Worm (Caenorhabditis elegans) whole organism, L1 larva: ENCODE results near the gene sop-2.
A peak's percentile ranks its signal among the peaks of the same experiment; 100 is the strongest.

Experiments
- C04F5.9 ChIP-seq: sonication (generic microtip); optimal IDR thresholded peaks from 2 replicates; lab custom pipeline; 2016; ENCODE audit warnings: missing genetic modification characterization, missing compliant biosample characterization
- Y116A8C.19 ChIP-seq: sonication (generic microtip); optimal IDR thresholded peaks from 2 replicates; lab custom pipeline; 2016; ENCODE audit warnings: missing compliant biosample characterization, missing genetic modification characterization, borderline replicate concordance
- ama-1 ChIP-seq: fragments of 150-350 bp; optimal IDR thresholded peaks from 2 replicates; lab custom pipeline; 2014
- blmp-1 ChIP-seq: fragments of 150-350 bp; optimal IDR thresholded peaks from 2 replicates; lab custom pipeline; 2014; ENCODE audit warnings: missing biosample characterization, missing genetic modification characterization
- ceh-82 ChIP-seq, 3 experiments: fragments of 150-350 bp in 1 of 3; sonication (generic microtip) in 2 of 3; optimal IDR thresholded peaks; 2 replicates each; lab custom pipeline; 2014 to 2017; ENCODE audit warnings: missing biosample characterization in 3 of 3, missing genetic modification characterization in 3 of 3
- ceh-88 ChIP-seq: fragments of 200-800 bp; sonication (Bioruptor generic); IDR thresholded peaks from 2 replicates; pipeline ENCODE4 v1.3.6; 2022; ENCODE audit warnings: missing genetic modification characterization, missing compliant biosample characterization
- ces-1 ChIP-seq: fragments of 150-350 bp; optimal IDR thresholded peaks from 2 replicates; lab custom pipeline; 2014; ENCODE audit warnings: missing biosample characterization, missing genetic modification reagents, missing genetic modification characterization
- dsc-1 ChIP-seq: sonication (generic microtip); optimal IDR thresholded peaks from 2 replicates; lab custom pipeline; 2016; ENCODE audit warnings: mild to moderate bottlenecking, missing genetic modification characterization, missing compliant biosample characterization
- efl-1 ChIP-seq, 4 experiments: fragments of 150-350 bp; optimal IDR thresholded peaks in 3 of 4; peaks in 1 of 4; 1 replicate in 1 of 4; 2 replicates in 3 of 4; lab custom pipeline; 2014; ENCODE audit warnings: missing biosample characterization in 2 of 4, missing genetic modification characterization in 2 of 4, missing genetic modification reagents in 2 of 4
- efl-3 ChIP-seq: fragments of 200-800 bp; sonication (Bioruptor generic); optimal IDR thresholded peaks from 2 replicates; lab custom pipeline; 2018; ENCODE audit warnings: mild to moderate bottlenecking, missing genetic modification characterization, missing compliant biosample characterization
- egl-13 ChIP-seq: sonication (generic microtip); optimal IDR thresholded peaks from 2 replicates; lab custom pipeline; 2016; ENCODE audit warnings: missing genotype, missing genetic modification reagents, missing genetic modification characterization, missing compliant biosample characterization
- elt-3 ChIP-seq, 6 experiments: fragments of 150-350 bp in 1 of 6; sonication (generic microtip); optimal IDR thresholded peaks; 2 replicates each; lab custom pipeline; 2017 to 2018; ENCODE audit warnings: missing biosample characterization in 6 of 6, missing genetic modification characterization in 6 of 6, inconsistent platforms in 1 of 6
- ets-5 ChIP-seq: fragments of 200-800 bp; sonication (Bioruptor generic); IDR thresholded peaks from 2 replicates; pipeline ENCODE4 v1.3.6; 2022; ENCODE audit warnings: missing genetic modification characterization, missing compliant biosample characterization
- fkh-4 ChIP-seq: sonication (generic microtip); optimal IDR thresholded peaks from 2 replicates; lab custom pipeline; 2016; ENCODE audit warnings: missing compliant biosample characterization, missing genetic modification characterization, borderline replicate concordance
- hpl-2 ChIP-seq: fragments of 150-350 bp; optimal IDR thresholded peaks from 2 replicates; lab custom pipeline; 2014; ENCODE audit warnings: missing biosample characterization, missing genetic modification reagents, missing genetic modification characterization
- isw-1 ChIP-seq: fragments of 200-800 bp; sonication (Bioruptor generic); IDR thresholded peaks from 2 replicates; pipeline ENCODE4 v1.3.6; 2022; ENCODE audit warnings: missing genetic modification characterization, missing compliant biosample characterization
- lin-14 ChIP-seq: fragments of 200-800 bp; sonication (Bioruptor generic); optimal IDR thresholded peaks from 2 replicates; lab custom pipeline; 2018; ENCODE audit warnings: mild to moderate bottlenecking, missing genetic modification characterization, moderate library complexity, missing compliant biosample characterization
- lin-15B ChIP-seq: fragments of 150-350 bp; sonication (generic microtip); optimal IDR thresholded peaks from 3 replicates; lab custom pipeline; 2014; ENCODE audit warnings: missing biosample characterization, missing genetic modification characterization
- lin-35 ChIP-seq, 2 experiments: fragments of 150-350 bp; optimal IDR thresholded peaks; 2 replicates each; lab custom pipeline; 2014; ENCODE audit warnings: missing biosample characterization in 2 of 2, missing genetic modification characterization in 2 of 2, missing genetic modification reagents in 2 of 2
- lir-3 ChIP-seq: sonication (generic microtip); optimal IDR thresholded peaks from 2 replicates; lab custom pipeline; 2016; ENCODE audit warnings: mild to moderate bottlenecking, missing genetic modification characterization, moderate library complexity, missing compliant biosample characterization; ENCODE audit not compliant: poor library complexity
- lsy-2 ChIP-seq, 2 experiments: fragments of 150-350 bp; optimal IDR thresholded peaks; 2 replicates each; lab custom pipeline; 2014; ENCODE audit warnings: missing biosample characterization in 2 of 2, missing genetic modification characterization in 2 of 2
- mep-1 ChIP-seq: fragments of 150-350 bp; optimal IDR thresholded peaks from 2 replicates; lab custom pipeline; 2014; ENCODE audit warnings: missing biosample characterization, missing genetic modification characterization
- nhr-20 ChIP-seq: sonication (generic microtip); optimal IDR thresholded peaks from 2 replicates; lab custom pipeline; 2016; ENCODE audit warnings: mild to moderate bottlenecking, missing genetic modification characterization, missing compliant biosample characterization
- nhr-28 ChIP-seq: fragments of 150-350 bp; optimal IDR thresholded peaks from 2 replicates; lab custom pipeline; 2014; ENCODE audit warnings: missing biosample characterization, missing genetic modification characterization
- nhr-47 ChIP-seq: sonication (generic microtip); optimal IDR thresholded peaks from 2 replicates; lab custom pipeline; 2016; ENCODE audit warnings: mild to moderate bottlenecking, missing genetic modification characterization, moderate library complexity, missing compliant biosample characterization
- nhr-71 ChIP-seq: sonication (generic microtip); optimal IDR thresholded peaks from 2 replicates; lab custom pipeline; 2016; ENCODE audit warnings: mild to moderate bottlenecking, missing genetic modification characterization, moderate library complexity, missing compliant biosample characterization
- nhr-77 ChIP-seq: fragments of 150-350 bp; optimal IDR thresholded peaks from 2 replicates; lab custom pipeline; 2014; ENCODE audit warnings: missing biosample characterization, missing genetic modification characterization
- nhr-85 ChIP-seq: sonication (generic microtip); peaks from one replicate; lab custom pipeline; 2016; ENCODE audit warnings: missing genetic modification characterization, inconsistent platforms, missing compliant biosample characterization
- pag-3 ChIP-seq: sonication (generic microtip); optimal IDR thresholded peaks from 2 replicates; lab custom pipeline; 2017; ENCODE audit warnings: missing genetic modification characterization, mild to moderate bottlenecking, missing compliant biosample characterization, antibody characterized with exemption, borderline replicate concordance; ENCODE audit not compliant: insufficient read depth
- pqm-1 ChIP-seq: sonication (generic microtip); optimal IDR thresholded peaks from 3 replicates; lab custom pipeline; 2017; ENCODE audit warnings: missing biosample characterization, missing genetic modification characterization
- rnt-1 ChIP-seq: sonication (generic microtip); optimal IDR thresholded peaks from 2 replicates; lab custom pipeline; 2016; ENCODE audit warnings: mild to moderate bottlenecking, missing genetic modification characterization, moderate library complexity, missing compliant biosample characterization
- skn-1 ChIP-seq: fragments of 150-350 bp; optimal IDR thresholded peaks from 2 replicates; lab custom pipeline; 2014; ENCODE audit warnings: missing biosample characterization, missing genetic modification characterization
- snu-23 ChIP-seq: sonication (generic microtip); optimal IDR thresholded peaks from 2 replicates; lab custom pipeline; 2016; ENCODE audit warnings: missing genetic modification characterization, missing compliant biosample characterization
- sptf-1 ChIP-seq: fragments of 150-350 bp; optimal IDR thresholded peaks from 2 replicates; lab custom pipeline; 2014; ENCODE audit warnings: missing biosample characterization, missing genetic modification characterization
- sup-37 ChIP-seq: fragments of 200-800 bp; sonication (Bioruptor generic); optimal IDR thresholded peaks from 2 replicates; lab custom pipeline; 2018; ENCODE audit warnings: mild to moderate bottlenecking, missing genetic modification characterization, missing compliant biosample characterization
- swsn-7 ChIP-seq: sonication (generic microtip); optimal IDR thresholded peaks from 2 replicates; lab custom pipeline; 2016; ENCODE audit warnings: missing genetic modification characterization, missing compliant biosample characterization
- tbx-2 ChIP-seq: sonication (generic microtip); optimal IDR thresholded peaks from 2 replicates; lab custom pipeline; 2016; ENCODE audit warnings: missing genetic modification characterization, missing compliant biosample characterization
- unc-62 ChIP-seq: fragments of 150-350 bp; optimal IDR thresholded peaks from 2 replicates; lab custom pipeline; 2014; ENCODE audit warnings: missing biosample characterization, missing genetic modification reagents, missing genetic modification characterization
- unc-98 ChIP-seq: fragments of 200-800 bp; sonication (Bioruptor generic); IDR thresholded peaks from 2 replicates; pipeline ENCODE4 v1.3.6; 2022; ENCODE audit warnings: missing genetic modification characterization, missing compliant biosample characterization
- zip-4 ChIP-seq: fragments of 200-800 bp; sonication (Bioruptor generic); optimal IDR thresholded peaks from 2 replicates; lab custom pipeline; 2018; ENCODE audit warnings: mild to moderate bottlenecking, missing genetic modification characterization, moderate library complexity, missing compliant biosample characterization
- ztf-11 ChIP-seq, 2 experiments: sonication (generic microtip); optimal IDR thresholded peaks; 2 replicates each; lab custom pipeline; 2016 to 2017; ENCODE audit warnings: missing genetic modification characterization in 2 of 2, missing biosample characterization in 1 of 2, missing compliant biosample characterization in 1 of 2

The sop-2 gene

ce11 chrII:12346289-12346989, 6.7 kb downstream of the sop-2 start:
- TF ChIP-seq efl-1 (optimal IDR thresholded peaks at IDR 0.05; lab: Kevin White, UChicago) (no peak), efl-1 (GFP tag; optimal IDR thresholded peaks at IDR 0.05 in 1 of 2; lab: Kevin White, UChicago) (peak in 1 of 2 experiments; percentile 83), dsc-1 (tag; lab: Kevin White, UChicago) (peak; percentile 82), efl-3 (no peak), lir-3 (tag; lab: Kevin White, UChicago) (peak; percentile 19), rnt-1 (tag; lab: Kevin White, UChicago) (no peak), fkh-4 (tag; lab: Kevin White, UChicago) (peak; percentile 74), ceh-88 (GFP tag; lab: Robert Waterston, UW) (no peak), lin-14 (peak; percentile 7), ets-5 (0 out of 2 replicates have a peak, but pooled peaks have one; percentile 59), nhr-85 (no peak)

- TF ChIP-seq egl-13 (tag; lab: Kevin White, UChicago) (no peak), lin-14 (peak; percentile 14)
- TF ChIP-seq, all 84 proteins: peak for 1
Observed at ce11 chrII:12348957-12349356, 9.2 kb downstream of the sop-2 start.

ce11 chrII:12349866-12350265, 10.1 kb downstream of the sop-2 start:
- TF ChIP-seq nhr-77 (tag; lab: Kevin White, UChicago) (peak; percentile 44), nhr-20 (peak; percentile 7), efl-3 (no peak), nhr-28 (tag; lab: Kevin White, UChicago) (no peak), sup-37 (peak; percentile 39), lin-14 (peak; percentile 37), lin-35 (GFP tag; optimal IDR thresholded peaks at IDR 0.05; lab: Kevin White, UChicago) (peak in 1 of 2 experiments; percentile 33)

- no peak for TF ChIP-seq Y116A8C.19 (tag; lab: Kevin White, UChicago)
- no peak for TF ChIP-seq nhr-47
- TF ChIP-seq C04F5.9 (tag; lab: Kevin White, UChicago) = no peak
- no peak for TF ChIP-seq unc-62 (GFP tag; lab: Kevin White, UChicago)
- no peak for TF ChIP-seq skn-1
- peak; percentile 83 for TF ChIP-seq nhr-85
- peak in 1 of 6 experiments; percentile 24 for TF ChIP-seq elt-3 (tag; optimal IDR thresholded peaks at IDR 0.05; lab: Kevin White, UChicago)
- no peak for TF ChIP-seq pqm-1 (tag; lab: Kevin White, UChicago)
- TF ChIP-seq lin-15B (tag; lab: Kevin White, UChicago) = no peak
- TF ChIP-seq nhr-71 (tag; lab: Kevin White, UChicago) = peak; percentile 25
- TF ChIP-seq lsy-2 (tag; optimal IDR thresholded peaks at IDR 0.05; lab: Kevin White, UChicago) = peak in 1 of 2 experiments; percentile 72
- peak in 1 of 3 experiments; percentile 1 for TF ChIP-seq ceh-82 (tag; optimal IDR thresholded peaks at IDR 0.05; lab: Kevin White, UChicago)
- TF ChIP-seq pag-3 (tag; lab: Kevin White, UChicago) = no peak
- TF ChIP-seq ama-1 (lab: Kevin White, UChicago) = no peak
- TF ChIP-seq sup-37 = no peak
- TF ChIP-seq swsn-7 = no peak
- no peak for TF ChIP-seq tbx-2 (tag; lab: Kevin White, UChicago)
- no peak for TF ChIP-seq ztf-11 (tag; optimal IDR thresholded peaks at IDR 0.05; lab: Kevin White, UChicago)
- peak; percentile 40 for TF ChIP-seq snu-23 (GFP tag; lab: Kevin White, UChicago)
- TF ChIP-seq efl-1 (optimal IDR thresholded peaks at IDR 0.05; lab: Kevin White, UChicago) = no peak
- TF ChIP-seq efl-1 (GFP tag; optimal IDR thresholded peaks at IDR 0.05 in 1 of 2; lab: Kevin White, UChicago) = no peak
- peak; percentile 13 for TF ChIP-seq nhr-20
- TF ChIP-seq isw-1 (GFP tag; lab: Robert Waterston, UW) = no peak
- no peak for TF ChIP-seq efl-3
- TF ChIP-seq mep-1 (tag; lab: Kevin White, UChicago) = peak; percentile 34
- no peak for TF ChIP-seq zip-4 (GFP tag; lab: Kevin White, UChicago)
- TF ChIP-seq hpl-2 (GFP tag; lab: Kevin White, UChicago) = no peak
- peak; percentile 54 for TF ChIP-seq lin-14
- TF ChIP-seq blmp-1 (tag; lab: Kevin White, UChicago) = peak; percentile 12
- no peak for TF ChIP-seq sptf-1 (tag; lab: Kevin White, UChicago)
- TF ChIP-seq lin-35 (GFP tag; optimal IDR thresholded peaks at IDR 0.05; lab: Kevin White, UChicago) = peak in 1 of 2 experiments; percentile 17
- no peak for TF ChIP-seq egl-13 (tag; lab: Kevin White, UChicago)
- TF ChIP-seq unc-98 = no peak
- TF ChIP-seq ces-1 (GFP tag; lab: Kevin White, UChicago) = no peak
- TF ChIP-seq nhr-77 (tag; lab: Kevin White, UChicago) = no peak
Observed at ce11 chrII:12350737-12351275, 11.1 kb downstream of the sop-2 start.
